Worm (Caenorhabditis elegans): Measurements from ENCODE around the gene egl-23.

Gene egl-23

ce11 chrIV:14001782-14002181, 12.9 kb downstream of the egl-23 start:
- peak; percentile 3 for TF ChIP-seq sem-4 (tag; optimal IDR thresholded peaks at IDR 0.05)
- no peak for TF ChIP-seq nhr-129 (tag; optimal IDR thresholded peaks at IDR 0.05)
- TF ChIP-seq sma-3 (GFP tag; optimal IDR thresholded peaks at IDR 0.05): no peak

- TF ChIP-seq mbf-1 (tag; optimal IDR thresholded peaks at IDR 0.05) (no peak), ceh-16 (tag; optimal IDR thresholded peaks at IDR 0.05) (no peak), blmp-1 (tag; optimal IDR thresholded peaks at IDR 0.05; ENCODE audit: insufficient read depth) (no peak), ceh-82 (tag; optimal IDR thresholded peaks at IDR 0.05) (no peak), nhr-11 (tag; optimal IDR thresholded peaks at IDR 0.05) (no peak), nhr-77 (tag; optimal IDR thresholded peaks at IDR 0.05) (no peak), zag-1 (tag; optimal IDR thresholded peaks at IDR 0.05) (no peak), ztf-1 (GFP tag; conservative IDR thresholded peaks at IDR 0.05) (no peak), nhr-23 (tag; optimal IDR thresholded peaks at IDR 0.05) (no peak), crh-2 (tag; optimal IDR thresholded peaks at IDR 0.05) (no peak), nhr-237 (tag; optimal IDR thresholded peaks at IDR 0.05) (no peak)
Measured at ce11 chrIV:14008709-14009108, 19.8 kb downstream of the egl-23 start.

- TF ChIP-seq mab-5 (tag; optimal IDR thresholded peaks at IDR 0.05) (no peak), C34F6.9 (tag; optimal IDR thresholded peaks at IDR 0.05) (peak; percentile 36), nhr-11 (tag; optimal IDR thresholded peaks at IDR 0.05) (no peak), nhr-25 (tag; optimal IDR thresholded peaks at IDR 0.05) (peak; percentile 7), skn-1 (tag; optimal IDR thresholded peaks at IDR 0.05) (no peak), lin-11 (tag; optimal IDR thresholded peaks at IDR 0.05) (peak; percentile 23), nhr-129 (tag; optimal IDR thresholded peaks at IDR 0.05) (peak; percentile 80), unc-55 (GFP tag; optimal IDR thresholded peaks at IDR 0.05) (peak; percentile 52), snpc-4 (tag; optimal IDR thresholded peaks at IDR 0.05) (peak; percentile 97), crh-2 (tag; optimal IDR thresholded peaks at IDR 0.05) (peak; percentile 17), gmeb-1 (tag; optimal IDR thresholded peaks at IDR 0.05) (peak; percentile 43), mbf-1 (tag; optimal IDR thresholded peaks at IDR 0.05) (no peak), nhr-12 (tag; optimal IDR thresholded peaks at IDR 0.05) (no peak), nhr-237 (tag; optimal IDR thresholded peaks at IDR 0.05) (no peak), lin-13 (GFP tag; optimal IDR thresholded peaks at IDR 0.05) (peak; percentile 14), nhr-21 (tag; optimal IDR thresholded peaks at IDR 0.05) (peak; percentile 41), alr-1 (tag; optimal IDR thresholded peaks at IDR 0.05) (no peak), F13H6.1 (tag; optimal IDR thresholded peaks at IDR 0.05) (peak; percentile 38), peb-1 (tag; optimal IDR thresholded peaks at IDR 0.05) (no peak), Y55F3AM.14 (GFP tag; optimal IDR thresholded peaks at IDR 0.05) (no peak)
Measured at ce11 chrIV:14013692-14014091, 24.8 kb downstream of the egl-23 start.

ce11 chrIV:14015844-14016243, 27.0 kb downstream of the egl-23 start, which contains the start of gene srw-63:
srw-63 (minus strand) TSS chrIV:14015944.
- no peak for TF ChIP-seq ama-1 (optimal IDR thresholded peaks at IDR 0.05)
- no peak for TF ChIP-seq mbf-1 (tag; optimal IDR thresholded peaks at IDR 0.05)
- TF ChIP-seq nhr-12 (tag; optimal IDR thresholded peaks at IDR 0.05): no peak
- no peak for TF ChIP-seq Y55F3AM.14 (GFP tag; optimal IDR thresholded peaks at IDR 0.05)
- TF ChIP-seq ztf-4 (tag; optimal IDR thresholded peaks at IDR 0.05): no peak
- TF ChIP-seq crh-2 (tag; optimal IDR thresholded peaks at IDR 0.05): no peak
- no peak for TF ChIP-seq nhr-21 (tag; optimal IDR thresholded peaks at IDR 0.05)
- no peak for TF ChIP-seq peb-1 (tag; optimal IDR thresholded peaks at IDR 0.05)
- TF ChIP-seq skn-1 (tag; optimal IDR thresholded peaks at IDR 0.05): no peak
- TF ChIP-seq aly-2 (tag; optimal IDR thresholded peaks at IDR 0.05): no peak
- no peak for TF ChIP-seq F13H6.1 (tag; optimal IDR thresholded peaks at IDR 0.05)
- no peak for TF ChIP-seq lin-11 (tag; optimal IDR thresholded peaks at IDR 0.05)

ce11 chrIV:14019883-14020282, 31.0 kb downstream of the egl-23 start, which contains the start of the genes irld-56 and irld-55:
irld-56 (minus strand) TSS chrIV:14019983.
irld-55 (plus strand) TSS chrIV:14020198.
- TF ChIP-seq ama-1 (optimal IDR thresholded peaks at IDR 0.05) (no peak), R02D3.7 (tag; optimal IDR thresholded peaks at IDR 0.05) (no peak), unc-55 (GFP tag; optimal IDR thresholded peaks at IDR 0.05) (no peak), unc-39 (tag; optimal IDR thresholded peaks at IDR 0.05) (no peak), nhr-10 (tag; optimal IDR thresholded peaks at IDR 0.05) (no peak), Y55F3AM.14 (GFP tag; optimal IDR thresholded peaks at IDR 0.05) (no peak), lin-39 (tag; optimal IDR thresholded peaks at IDR 0.05) (no peak), skn-1 (tag; optimal IDR thresholded peaks at IDR 0.05) (no peak), ztf-11 (tag; optimal IDR thresholded peaks at IDR 0.05) (no peak)

Data from whole organism, L2 larva.